Fruit fly (Drosophila melanogaster) Kc167 (cell line): ENCODE measurements around the gene CG43844.

Source experiments
- Myc ChIP-seq: fragments of >200 bp; optimal IDR thresholded peaks from 2 replicates; lab custom pipeline; 2017; ENCODE audit warnings: missing external identifiers
- Sin3A ChIP-seq: fragments of >200 bp; optimal IDR thresholded peaks from 2 replicates; lab custom pipeline; 2018; ENCODE audit warnings: missing external identifiers
- h ChIP-seq: fragments of >200 bp; optimal IDR thresholded peaks from 3 replicates; lab custom pipeline; 2018; ENCODE audit warnings: missing external identifiers
- insv ChIP-seq: fragments of >200 bp; optimal IDR thresholded peaks from 3 replicates; lab custom pipeline; 2018; ENCODE audit warnings: missing external identifiers
- psq ChIP-seq: fragments of >200 bp; optimal IDR thresholded peaks from 2 replicates; lab custom pipeline; 2017; ENCODE audit warnings: missing external identifiers
- ttk ChIP-seq: sonication (Bioruptor generic); optimal IDR thresholded peaks from 2 replicates; lab custom pipeline; 2017; ENCODE audit warnings: missing external identifiers

CG43844 gene

DNA sequence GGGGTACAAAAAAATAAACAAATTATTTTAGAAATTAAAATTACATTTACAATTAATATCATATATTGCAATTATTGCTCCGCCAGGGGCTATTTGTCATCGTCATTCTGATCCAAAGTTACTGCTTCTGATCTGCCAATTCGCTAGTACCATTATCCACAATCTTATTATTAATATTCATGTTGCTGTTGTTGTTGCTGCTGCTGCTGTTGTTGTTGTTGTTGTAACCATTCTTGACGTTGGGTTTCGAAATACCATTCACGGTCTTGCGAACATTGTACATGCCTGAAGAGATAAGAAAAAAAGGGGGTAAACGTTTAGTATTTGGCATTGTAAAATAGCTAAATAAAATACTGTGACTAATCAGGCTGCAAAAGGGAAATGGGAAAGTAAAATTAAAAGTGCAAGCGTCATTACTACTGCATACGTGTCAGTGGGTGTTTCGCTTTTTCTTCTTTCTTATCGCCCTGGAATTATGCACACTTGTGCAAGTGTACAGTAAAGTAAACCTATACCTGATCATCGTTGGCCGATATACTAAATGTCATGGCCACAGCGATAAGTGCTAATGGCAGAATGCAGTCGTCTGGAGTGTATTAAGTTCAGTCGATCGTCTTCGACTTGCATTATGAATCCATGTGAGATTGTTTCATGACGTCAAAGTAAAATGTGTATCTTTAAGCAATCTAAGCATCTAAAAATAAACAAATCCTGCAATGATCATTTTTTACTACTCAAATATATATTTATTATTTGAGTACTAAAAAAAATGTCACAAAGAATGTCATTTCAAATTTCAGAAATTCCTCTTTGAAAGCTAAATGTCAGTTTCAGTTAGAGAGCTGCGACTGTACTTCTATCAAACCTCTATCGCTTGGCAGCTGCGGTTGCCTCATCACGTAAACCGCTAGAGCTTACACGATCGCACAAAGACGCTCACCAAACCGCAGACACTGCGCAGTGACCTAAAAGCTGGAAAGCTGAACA, 37.5 kb upstream of the CG43844 start:
- TF ChIP-seq h (no peak), insv (no peak), Myc (lab: Kevin White, UChicago) (no peak), psq (no peak), Sin3A (lab: Kevin White, UChicago) (no peak), ttk (lab: Kevin White, UChicago) (no peak)

DNA sequence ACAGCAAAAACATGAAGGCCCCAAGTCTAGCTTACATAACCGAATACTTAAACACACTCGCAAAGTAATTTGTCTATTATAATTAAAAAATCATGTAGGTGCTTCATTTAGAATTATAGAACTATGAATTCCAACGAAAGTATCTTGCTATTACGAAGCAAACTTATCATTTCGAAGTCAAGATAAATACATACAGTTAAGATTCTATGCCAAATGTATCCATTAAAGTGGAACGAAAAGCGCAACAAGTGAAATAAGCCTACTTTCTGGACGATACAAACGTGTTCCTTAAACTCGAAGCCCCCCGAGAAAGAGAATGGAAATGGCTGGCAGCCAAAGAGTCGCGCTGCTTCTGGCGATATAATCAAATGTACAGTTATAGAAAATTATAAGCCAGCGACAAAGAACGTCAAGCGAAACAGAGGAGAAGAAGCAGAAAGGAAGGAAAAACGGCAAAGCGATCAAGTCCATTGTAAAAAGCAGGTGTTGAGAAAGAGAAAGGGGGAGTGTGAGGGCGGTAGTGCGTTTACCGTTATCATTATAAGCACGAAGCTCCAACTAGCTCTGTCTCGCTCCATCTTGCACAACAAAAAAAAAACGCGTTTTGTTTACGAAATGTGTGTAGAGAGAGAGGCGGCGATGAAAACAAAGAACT, 36.6 kb upstream of the CG43844 start:
- TF ChIP-seq insv (no peak), ttk (lab: Kevin White, UChicago) (no peak), Sin3A (lab: Kevin White, UChicago) (no peak), Myc (lab: Kevin White, UChicago) (no peak), h (no peak), psq (no peak)

DNA sequence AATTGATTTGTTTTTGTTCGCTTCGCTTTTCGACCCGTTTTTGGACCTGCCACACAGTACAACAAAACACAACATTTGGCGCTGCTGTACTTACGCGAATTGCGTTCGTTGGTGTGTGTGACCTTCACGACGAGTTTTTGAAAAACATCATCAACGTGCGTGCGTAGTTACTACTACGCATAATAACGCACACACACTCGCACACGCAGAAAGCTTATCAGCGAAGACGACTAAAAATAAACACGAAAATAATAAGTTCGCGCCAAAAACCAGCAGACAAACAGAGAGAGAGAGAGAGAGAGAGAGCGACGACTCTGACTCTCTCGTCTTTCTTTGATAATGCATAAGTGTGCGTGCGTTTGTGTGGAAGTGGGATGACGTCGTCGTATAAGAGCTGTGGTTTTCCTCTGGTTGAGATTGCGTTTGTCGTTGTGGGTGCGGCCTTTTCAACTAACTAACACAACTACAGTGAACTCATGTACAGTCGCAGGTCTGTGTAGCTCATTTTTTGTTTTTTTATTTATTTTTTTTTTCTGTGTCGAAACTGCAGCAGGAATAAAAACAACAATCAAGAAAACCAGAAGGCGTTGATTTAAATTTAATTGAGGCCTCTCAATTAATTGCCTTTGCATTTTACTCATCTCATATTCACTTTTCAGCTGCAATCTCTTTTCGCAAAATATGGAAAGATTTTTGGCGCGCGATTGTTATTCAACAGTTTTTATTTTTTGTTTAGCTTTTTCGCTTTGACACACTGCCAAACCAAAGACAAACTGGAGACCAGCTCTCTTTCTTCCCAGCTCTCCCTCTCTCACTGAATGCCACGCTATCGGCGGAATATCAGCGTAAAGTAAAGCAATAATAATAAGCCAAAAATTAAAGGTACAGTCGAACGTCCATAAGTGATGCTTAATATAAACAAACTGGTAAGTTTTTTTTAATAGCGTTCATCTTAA, 35.4 kb upstream of the CG43844 start:
- TF ChIP-seq insv, result no peak
- TF ChIP-seq h, result no peak
- TF ChIP-seq ttk (lab: Kevin White, UChicago), result no peak
- no peak for TF ChIP-seq Myc (lab: Kevin White, UChicago)
- TF ChIP-seq psq, result no peak
- TF ChIP-seq Sin3A (lab: Kevin White, UChicago), result no peak

DNA sequence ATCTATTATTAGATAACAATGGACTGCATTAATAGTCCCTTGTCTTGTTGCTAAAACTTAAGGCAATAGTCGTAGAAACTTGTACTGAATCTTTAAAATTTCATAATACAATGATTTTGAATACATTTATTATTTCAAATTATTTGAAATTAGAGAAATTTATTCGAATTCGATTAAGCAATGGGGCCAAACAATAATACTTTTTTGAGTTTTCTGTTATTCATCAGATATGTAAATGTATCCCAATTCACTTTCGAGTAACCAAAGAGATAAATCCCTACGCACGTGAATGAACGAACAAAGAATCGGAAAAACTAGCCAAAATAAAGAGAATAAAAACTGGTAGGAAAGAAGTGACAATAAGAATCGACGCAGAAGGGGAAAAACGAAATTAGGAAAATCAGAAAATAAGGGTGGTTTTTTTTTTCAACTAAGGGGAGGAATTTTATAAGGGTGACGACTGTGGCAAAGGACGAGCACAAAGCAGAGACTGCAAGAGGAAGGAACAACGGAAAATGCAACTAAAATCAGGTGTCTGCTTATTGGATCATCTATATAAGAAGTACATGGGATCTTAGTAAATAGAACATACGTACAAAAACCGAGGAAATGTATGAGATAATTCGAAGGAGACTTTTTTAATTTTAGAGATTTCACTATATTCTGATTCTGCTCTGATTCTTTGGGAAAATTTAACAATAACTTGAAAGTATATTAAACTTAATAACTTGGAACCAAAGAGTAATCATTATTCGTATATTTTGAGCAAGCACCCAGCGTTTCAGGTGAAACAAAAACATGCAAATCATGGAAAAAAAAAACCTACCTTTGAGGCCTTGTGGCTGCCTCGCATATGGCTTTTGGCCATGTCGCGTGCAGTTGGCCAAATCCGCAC, 34.5 kb upstream of the CG43844 start:
- TF ChIP-seq ttk (lab: Kevin White, UChicago) (no peak), h (no peak), psq (no peak), insv (no peak), Sin3A (lab: Kevin White, UChicago) (no peak)

DNA sequence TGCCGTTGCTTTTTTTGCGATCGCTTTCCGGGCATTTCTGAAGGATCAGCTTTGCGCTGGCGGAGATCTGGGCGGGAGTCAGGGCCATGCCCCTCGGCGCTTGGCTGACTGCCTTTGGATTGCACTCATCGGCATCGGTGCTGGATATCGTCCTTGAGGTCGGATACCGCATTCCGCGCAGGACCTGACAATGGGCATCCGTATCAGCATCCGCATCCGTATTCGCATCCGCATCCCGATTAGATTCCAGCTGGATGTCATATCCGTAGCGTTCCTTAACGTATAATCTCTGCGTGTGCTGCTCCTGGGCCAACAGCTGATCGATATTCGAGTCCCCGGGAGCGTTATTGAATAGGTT, 33.9 kb upstream of the CG43844 start:
- no peak for TF ChIP-seq insv
- no peak for TF ChIP-seq h
- TF ChIP-seq Sin3A (lab: Kevin White, UChicago), result no peak
- TF ChIP-seq psq, result no peak
- no peak for TF ChIP-seq Myc (lab: Kevin White, UChicago)
- no peak for TF ChIP-seq ttk (lab: Kevin White, UChicago)

DNA sequence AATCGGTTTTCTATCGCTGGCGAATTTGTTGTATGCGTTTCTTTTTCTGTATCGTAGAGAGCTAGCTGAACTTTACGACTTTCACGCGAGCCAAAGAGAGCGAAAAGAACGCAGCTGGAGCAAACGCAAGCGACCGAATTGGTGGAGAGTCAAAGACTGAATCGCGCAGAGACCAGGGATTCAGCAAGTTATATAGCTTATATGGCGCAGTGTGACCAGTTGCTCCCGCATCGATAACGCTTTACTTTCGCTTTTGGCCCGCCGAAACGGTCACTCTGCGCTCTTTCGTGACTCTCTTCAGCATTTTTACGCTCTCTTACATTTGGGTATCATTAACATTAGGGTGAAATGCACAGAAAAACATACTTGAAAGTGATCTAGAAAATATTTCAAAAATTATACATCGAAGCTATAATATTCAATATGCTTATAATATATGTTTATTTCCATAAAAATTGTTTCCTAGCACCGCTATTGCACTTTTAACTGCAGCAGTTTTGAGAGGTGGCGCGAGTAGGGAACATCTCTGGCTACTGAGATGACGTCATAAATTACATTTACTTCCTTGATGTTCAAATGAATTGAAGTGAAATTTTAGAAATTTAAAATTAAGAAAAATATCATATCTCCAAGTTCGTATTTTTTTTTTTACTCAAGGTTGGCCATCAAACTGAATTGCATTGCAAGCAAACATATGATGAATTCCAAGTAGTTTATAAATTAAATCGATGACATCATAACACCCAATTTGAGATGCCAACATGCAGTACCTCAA, 33.1 kb upstream of the CG43844 start, which contains the start of gene glec:
TSS of gene glec (minus strand) at position 169 of the 775 bp plus-strand sequence.
- no peak for TF ChIP-seq Sin3A (lab: Kevin White, UChicago)
- no peak for TF ChIP-seq insv
- no peak for TF ChIP-seq psq
- no peak for TF ChIP-seq ttk (lab: Kevin White, UChicago)
- no peak for TF ChIP-seq Myc (lab: Kevin White, UChicago)
- no peak for TF ChIP-seq h

DNA sequence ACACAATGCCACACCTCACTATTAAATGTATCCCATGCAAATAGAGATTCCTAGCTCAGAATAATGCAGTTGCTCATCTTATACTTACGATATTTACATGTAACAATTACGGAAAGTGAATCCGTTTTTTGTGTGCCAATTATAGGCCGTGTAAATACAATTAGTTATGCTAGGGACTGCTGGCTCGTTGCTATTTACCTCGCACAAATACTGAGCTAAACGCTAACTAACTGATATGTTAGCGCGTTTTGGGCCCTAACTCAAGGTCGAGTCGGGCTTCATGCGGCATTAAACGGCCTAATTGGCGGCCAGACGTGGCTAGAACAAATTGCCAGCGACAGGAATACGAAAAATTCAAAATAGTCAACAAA, 32.5 kb upstream of the CG43844 start:
- TF ChIP-seq insv (no peak), psq (no peak), ttk (lab: Kevin White, UChicago) (no peak), h (no peak), Sin3A (lab: Kevin White, UChicago) (no peak)

DNA sequence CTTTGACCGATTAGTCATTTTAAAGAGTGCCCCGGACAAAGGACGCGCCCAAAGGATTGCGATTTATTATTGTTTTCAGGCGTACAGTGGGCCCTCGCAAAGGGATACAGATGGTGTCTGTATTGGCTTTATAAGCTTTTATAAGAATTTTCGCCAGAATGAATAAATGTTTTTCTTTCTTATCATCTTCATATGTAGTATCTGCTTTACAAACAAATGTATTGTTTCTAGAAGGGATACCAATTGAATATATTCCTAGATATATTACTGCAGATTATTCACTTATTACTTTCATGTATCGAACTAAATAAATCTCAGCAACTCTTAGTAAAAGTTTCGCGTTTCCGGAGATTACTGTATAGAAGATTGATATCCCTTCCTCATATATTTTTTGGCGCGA, 31.8 kb upstream of the CG43844 start:
- TF ChIP-seq Myc (lab: Kevin White, UChicago), result no peak
- no peak for TF ChIP-seq Sin3A (lab: Kevin White, UChicago)
- TF ChIP-seq ttk (lab: Kevin White, UChicago), result no peak

DNA sequence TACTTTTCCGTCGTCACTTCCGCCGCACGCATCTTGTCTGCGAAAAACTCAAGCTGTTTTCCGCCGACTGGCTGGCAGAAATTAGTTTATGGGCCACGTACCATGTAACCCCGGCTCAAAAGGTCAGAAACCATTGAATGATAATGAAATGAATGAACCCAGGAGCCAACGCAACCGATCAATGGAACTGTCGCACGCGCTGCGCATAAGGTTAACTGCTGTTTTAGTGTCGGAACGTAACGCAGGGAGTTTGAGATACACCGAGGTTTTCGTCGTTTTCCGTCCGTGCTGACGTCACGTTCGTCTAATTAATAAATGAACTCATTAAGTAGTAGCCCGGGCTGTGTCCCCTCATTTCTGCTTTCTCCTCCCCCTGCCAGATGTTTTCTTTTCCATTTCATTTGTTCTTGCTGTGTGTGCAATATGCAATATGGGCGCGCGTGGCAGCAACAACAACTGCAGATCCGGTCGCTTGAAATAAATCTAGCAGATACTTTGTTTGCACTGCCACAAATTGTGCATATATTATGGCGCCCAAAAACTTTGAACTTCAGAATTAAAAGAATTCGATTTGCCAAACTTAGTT, 31.0 kb upstream of the CG43844 start:
- TF ChIP-seq insv, result no peak

DNA sequence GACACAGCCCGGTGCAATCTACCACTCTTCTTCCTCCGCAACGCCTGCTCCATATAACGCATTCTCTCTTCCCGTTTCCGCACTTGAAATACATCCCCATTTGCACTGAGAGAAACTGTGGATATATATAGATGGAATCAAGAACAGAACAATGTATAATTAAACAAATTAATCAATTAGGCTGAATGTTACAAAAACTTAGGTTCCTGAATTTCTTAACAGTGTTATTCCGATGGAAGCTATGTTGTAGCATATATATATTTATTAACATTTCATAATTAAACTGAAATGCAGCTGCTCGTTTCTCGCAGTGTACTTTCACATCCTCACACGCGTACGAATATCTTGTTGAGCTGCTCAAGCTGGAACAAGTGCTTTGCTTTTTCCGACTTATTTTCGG, 29.8 kb upstream of the CG43844 start:
- TF ChIP-seq Myc (lab: Kevin White, UChicago) (no peak), h (no peak), ttk (lab: Kevin White, UChicago) (no peak), Sin3A (lab: Kevin White, UChicago) (no peak), insv (no peak), psq (no peak)
